Worm (Caenorhabditis elegans) whole organism, L2 larva: ENCODE data around the gene Y38E10A.2.

Experiments
- ama-1 ChIP-seq: fragments of 150-350 bp; optimal IDR thresholded peaks from 2 replicates; lab custom pipeline; 2018; ENCODE audit warnings: inconsistent platforms
- ceh-82 ChIP-seq: fragments of 150-350 bp; optimal IDR thresholded peaks from 2 replicates; lab custom pipeline; 2014; ENCODE audit warnings: missing biosample characterization, missing genetic modification characterization
- sem-4 ChIP-seq: fragments of 150-350 bp; optimal IDR thresholded peaks from 2 replicates; lab custom pipeline; 2014; ENCODE audit warnings: missing biosample characterization, missing genetic modification reagents, missing genetic modification characterization
- snpc-4 ChIP-seq: fragments of 150-350 bp; optimal IDR thresholded peaks from 2 replicates; lab custom pipeline; 2014; ENCODE audit warnings: missing biosample characterization, missing genetic modification characterization
- unc-62 ChIP-seq: fragments of 150-350 bp; optimal IDR thresholded peaks from 2 replicates; lab custom pipeline; 2014; ENCODE audit warnings: missing biosample characterization, missing genetic modification reagents, missing genetic modification characterization

ce11 chrII:12616081-12616480 lies 42.6 kb upstream of the Y38E10A.2 start, which contains the start of gene nspe-6:
- no peak for TF ChIP-seq snpc-4 (tag; lab: Kevin White, UChicago)
- no peak for TF ChIP-seq ama-1
- no peak for TF ChIP-seq sem-4
- TF ChIP-seq ceh-82 (tag; lab: Kevin White, UChicago): no peak
- TF ChIP-seq unc-62: no peak
